Worm (Caenorhabditis elegans) whole organism, L3 larva: ENCODE measurements around the gene ZC155.4.

Experiments used
- egl-27 ChIP-seq: sonication (generic microtip); optimal IDR thresholded peaks from 4 replicates; lab custom pipeline; 2017; ENCODE audit warnings: missing biosample characterization, missing genetic modification reagents, missing genetic modification characterization
- elt-2 ChIP-seq: sonication (generic microtip); optimal IDR thresholded peaks from 2 replicates; lab custom pipeline; 2016; ENCODE audit warnings: missing genetic modification reagents, mild to moderate bottlenecking, missing genetic modification characterization, missing compliant biosample characterization
- ztf-11 ChIP-seq: fragments of 150-350 bp; optimal IDR thresholded peaks from 2 replicates; lab custom pipeline; 2014; ENCODE audit warnings: missing biosample characterization, missing genetic modification characterization

DNA sequence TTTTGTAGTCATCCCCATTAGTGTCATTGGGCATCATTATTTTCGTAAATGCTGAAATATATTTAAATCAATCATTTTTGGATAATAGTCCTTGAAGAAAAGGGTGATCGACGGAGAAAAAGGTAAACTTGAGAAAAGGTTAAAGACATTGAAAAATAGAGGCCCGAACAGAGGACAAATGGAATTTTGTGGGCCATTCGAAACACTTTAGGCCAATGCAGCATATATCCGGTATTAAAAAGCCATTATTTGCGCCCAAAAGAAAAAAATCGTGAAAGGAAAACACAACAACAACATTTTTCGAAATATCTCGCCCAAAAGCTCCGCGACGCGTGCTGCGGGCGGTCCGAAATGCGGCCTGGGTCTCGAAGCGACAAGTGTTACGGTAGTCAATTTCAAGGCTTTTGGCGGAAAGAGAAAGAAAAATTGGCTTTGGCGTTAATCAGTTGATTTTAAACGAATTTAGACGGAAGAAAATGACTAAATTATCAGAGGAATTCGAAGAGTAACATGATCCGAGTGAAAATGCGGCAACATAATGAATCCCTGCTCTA is 8.3 kb downstream of the ZC155.4 start, which contains the start of gene morc-1:
- TF ChIP-seq ztf-11 (tag; lab: Kevin White, UChicago), result no peak
- TF ChIP-seq elt-2 (tag; lab: Kevin White, UChicago), result no peak
- no peak for TF ChIP-seq egl-27 (tag; lab: Kevin White, UChicago)
